Worm (Caenorhabditis elegans): ENCODE measurements around the gene C06B3.7.

The C06B3.7 gene

ce11 chrV:13893583-13893982 lies 15.9 kb upstream of the C06B3.7 start:
- TF ChIP-seq dpl-1 (GFP tag; optimal IDR thresholded peaks at IDR 0.05) (no peak), nhr-85 (tag) (no peak), rnt-1 (tag; optimal IDR thresholded peaks at IDR 0.05) (no peak), nhr-19 (GFP tag; conservative IDR thresholded peaks at IDR 0.05) (no peak), nhr-47 (tag; optimal IDR thresholded peaks at IDR 0.05) (no peak), efl-1 (optimal IDR thresholded peaks at IDR 0.05) (no peak), efl-1 (GFP tag; optimal IDR thresholded peaks at IDR 0.05 in 1 of 2) (no peak), alr-1 (tag; optimal IDR thresholded peaks at IDR 0.05; ENCODE audit: borderline replicate concordance) (no peak), ama-1 (optimal IDR thresholded peaks at IDR 0.05) (no peak), vab-15 (tag; optimal IDR thresholded peaks at IDR 0.05) (no peak), elt-2 (tag; optimal IDR thresholded peaks at IDR 0.05) (peak; percentile 85), mdl-1 (tag; optimal IDR thresholded peaks at IDR 0.05) (no peak), ces-1 (GFP tag; optimal IDR thresholded peaks at IDR 0.05) (no peak), jun-1 (tag; optimal IDR thresholded peaks at IDR 0.05) (peak; percentile 9), lin-39 (tag; optimal IDR thresholded peaks at IDR 0.05) (no peak), irx-1 (tag; optimal IDR thresholded peaks at IDR 0.05) (no peak), nhr-11 (tag; optimal IDR thresholded peaks at IDR 0.05) (no peak), fkh-4 (tag; optimal IDR thresholded peaks at IDR 0.05; ENCODE audit: borderline replicate concordance) (no peak), sup-37 (GFP tag; optimal IDR thresholded peaks at IDR 0.05) (no peak), hlh-17 (GFP tag; optimal IDR thresholded peaks at IDR 0.05; ENCODE audit: borderline replicate concordance) (no peak), ceh-63 (GFP tag; optimal IDR thresholded peaks at IDR 0.05) (no peak), pqm-1 (tag; optimal IDR thresholded peaks at IDR 0.05) (peak; percentile 93), unc-62 (GFP tag; optimal IDR thresholded peaks at IDR 0.05) (no peak), dsc-1 (tag; optimal IDR thresholded peaks at IDR 0.05) (no peak), mep-1 (tag; optimal IDR thresholded peaks at IDR 0.05) (no peak), unc-98 (GFP tag; IDR thresholded peaks at IDR 0.05) (no peak), lin-35 (GFP tag; optimal IDR thresholded peaks at IDR 0.05) (peak in 1 of 2 experiments; percentile 48), lin-15B (tag; optimal IDR thresholded peaks at IDR 0.05) (no peak), tlp-1 (tag; optimal IDR thresholded peaks at IDR 0.05) (no peak), nhr-12 (tag; optimal IDR thresholded peaks at IDR 0.05) (no peak)

- peak; percentile 2 for TF ChIP-seq elt-2 (tag; optimal IDR thresholded peaks at IDR 0.05)
- TF ChIP-seq tlp-1 (tag; optimal IDR thresholded peaks at IDR 0.05), result no peak
- TF ChIP-seq fkh-10 (GFP tag; optimal IDR thresholded peaks at IDR 0.05), result no peak
These were observed 11.1 kb upstream of the C06B3.7 start, which contains the start of gene cyp-35C1 for ce11 chrV:13898356-13898755. Gene cyp-35C1, minus strand, starts transcription at chrV:13898487.

- TF ChIP-seq Y116A8C.19 (tag; optimal IDR thresholded peaks at IDR 0.05; ENCODE audit: borderline replicate concordance), result no peak
- no peak for TF ChIP-seq skn-1 (tag; optimal IDR thresholded peaks at IDR 0.05)
- TF ChIP-seq alr-1 (tag; optimal IDR thresholded peaks at IDR 0.05; ENCODE audit: borderline replicate concordance), result no peak
- no peak for TF ChIP-seq pqm-1 (tag; optimal IDR thresholded peaks at IDR 0.05)
- TF ChIP-seq pax-3 (tag; optimal IDR thresholded peaks at IDR 0.05), result no peak
- TF ChIP-seq snpc-4 (tag; optimal IDR thresholded peaks at IDR 0.05), result no peak
- TF ChIP-seq xbp-1 (tag; optimal IDR thresholded peaks at IDR 0.05), result no peak
- no peak for TF ChIP-seq ets-5 (GFP tag; IDR thresholded peaks at IDR 0.05)
- TF ChIP-seq sup-37 (GFP tag; optimal IDR thresholded peaks at IDR 0.05), result no peak
- no peak for TF ChIP-seq vab-15 (tag; optimal IDR thresholded peaks at IDR 0.05)
- no peak for TF ChIP-seq mdl-1 (tag; optimal IDR thresholded peaks at IDR 0.05)
- no peak for TF ChIP-seq fkh-10 (GFP tag; optimal IDR thresholded peaks at IDR 0.05)
- TF ChIP-seq ceh-63 (GFP tag; optimal IDR thresholded peaks at IDR 0.05), result no peak
- TF ChIP-seq isw-1 (GFP tag; IDR thresholded peaks at IDR 0.05), result no peak
These were observed 10.3 kb upstream of the C06B3.7 start, which contains the start of gene oac-3 for ce11 chrV:13899213-13899612. Gene oac-3, plus strand, starts transcription at chrV:13899513.

ce11 chrV:13902495-13902894 lies 7.0 kb upstream of the C06B3.7 start, which contains the start of gene C06B3.1:
Gene C06B3.1, plus strand, starts transcription at chrV:13902795.
- no peak for TF ChIP-seq ama-1 (optimal IDR thresholded peaks at IDR 0.05)
- TF ChIP-seq pax-3 (tag; optimal IDR thresholded peaks at IDR 0.05), result no peak
- no peak for TF ChIP-seq egl-27 (tag; optimal IDR thresholded peaks at IDR 0.05)
- TF ChIP-seq mab-9 (GFP tag; IDR thresholded peaks at IDR 0.05), result no peak
- TF ChIP-seq unc-62 (GFP tag; optimal IDR thresholded peaks at IDR 0.05), result no peak
- TF ChIP-seq nhr-237 (tag; optimal IDR thresholded peaks at IDR 0.05), result no peak
- no peak for TF ChIP-seq jun-1 (tag; optimal IDR thresholded peaks at IDR 0.05)
- no peak for TF ChIP-seq aly-2 (tag; optimal IDR thresholded peaks at IDR 0.05)
- TF ChIP-seq fos-1 (tag; optimal IDR thresholded peaks at IDR 0.05), result no peak

All from whole organism, L1 larva.